Worm (Caenorhabditis elegans) whole organism, late embryonic: ENCODE measurements around the gene Y73B6A.3.

Experiments
- ama-1 ChIP-seq: fragments of 150-350 bp; optimal IDR thresholded peaks from 2 replicates; lab custom pipeline; 2014
- ceh-18 ChIP-seq: sonication (generic microtip); optimal IDR thresholded peaks from 2 replicates; lab custom pipeline; 2016; ENCODE audit warnings: missing genetic modification characterization, missing compliant biosample characterization
- ceh-45 ChIP-seq: fragments of 200-800 bp; sonication (Bioruptor generic); IDR thresholded peaks from 2 replicates; pipeline ENCODE4 v1.3.6; 2022; ENCODE audit warnings: missing genetic modification reagents, missing genetic modification characterization, missing compliant biosample characterization
- dmd-4 ChIP-seq: sonication (generic microtip); optimal IDR thresholded peaks from 2 replicates; lab custom pipeline; 2016; ENCODE audit warnings: borderline replicate concordance, missing genetic modification characterization, missing compliant biosample characterization
- elt-2 ChIP-seq: sonication (generic microtip); optimal IDR thresholded peaks from 2 replicates; lab custom pipeline; 2016; ENCODE audit warnings: missing genetic modification reagents, missing genetic modification characterization, missing compliant biosample characterization
- hlh-13 ChIP-seq: fragments of 200-800 bp; sonication (Bioruptor generic); optimal IDR thresholded peaks from 2 replicates; lab custom pipeline; 2018; ENCODE audit warnings: mild to moderate bottlenecking, missing genetic modification characterization, missing compliant biosample characterization
- hlh-8 ChIP-seq: sonication (generic microtip); optimal IDR thresholded peaks from 2 replicates; lab custom pipeline; 2016; ENCODE audit warnings: missing genotype, missing genetic modification characterization, missing compliant biosample characterization
- lin-11 ChIP-seq: fragments of 200-800 bp; sonication (Bioruptor generic); optimal IDR thresholded peaks from 2 replicates; lab custom pipeline; 2018; ENCODE audit warnings: mild to moderate bottlenecking, missing genetic modification characterization, missing compliant biosample characterization
- nhr-11 ChIP-seq: fragments of 150-350 bp; optimal IDR thresholded peaks from 2 replicates; lab custom pipeline; 2014; ENCODE audit warnings: missing biosample characterization, missing genetic modification characterization
- nhr-232 ChIP-seq: sonication (generic microtip); optimal IDR thresholded peaks from 2 replicates; lab custom pipeline; 2016; ENCODE audit warnings: missing genetic modification characterization, missing compliant biosample characterization
- pat-9 ChIP-seq: fragments of 200-800 bp; sonication (Bioruptor generic); optimal IDR thresholded peaks from 2 replicates; lab custom pipeline; 2018; ENCODE audit warnings: mild to moderate bottlenecking, missing genetic modification characterization, moderate library complexity, missing compliant biosample characterization
- pha-4 ChIP-seq: fragments of 150-350 bp; optimal IDR thresholded peaks from 2 replicates; lab custom pipeline; 2018; ENCODE audit warnings: missing biosample characterization, missing genetic modification reagents, missing genetic modification characterization
- pqm-1 ChIP-seq: sonication (generic microtip); optimal IDR thresholded peaks from 2 replicates; lab custom pipeline; 2016; ENCODE audit warnings: missing genetic modification characterization, missing compliant biosample characterization
- sox-2 ChIP-seq: fragments of 200-800 bp; sonication (Bioruptor generic); IDR thresholded peaks from 2 replicates; pipeline ENCODE4 v1.3.6; 2022; ENCODE audit warnings: missing genetic modification reagents, missing genetic modification characterization, missing compliant biosample characterization

ce11 chrIV:6757614-6758013 is 17.5 kb upstream of the Y73B6A.3 start:
- TF ChIP-seq pat-9 (tag; lab: Kevin White, UChicago) (no peak), ceh-45 (no peak), nhr-11 (no peak), elt-2 (tag; lab: Kevin White, UChicago) (no peak), pqm-1 (tag; lab: Kevin White, UChicago) (no peak), lin-11 (tag; lab: Kevin White, UChicago) (no peak), dmd-4 (no peak), ama-1 (lab: Kevin White, UChicago) (no peak), ceh-18 (tag; lab: Kevin White, UChicago) (no peak), hlh-13 (no peak), pha-4 (no peak), nhr-232 (tag; lab: Kevin White, UChicago) (no peak), sox-2 (no peak), hlh-8 (tag; lab: Kevin White, UChicago) (no peak)
